In the genomic region with DNA sequence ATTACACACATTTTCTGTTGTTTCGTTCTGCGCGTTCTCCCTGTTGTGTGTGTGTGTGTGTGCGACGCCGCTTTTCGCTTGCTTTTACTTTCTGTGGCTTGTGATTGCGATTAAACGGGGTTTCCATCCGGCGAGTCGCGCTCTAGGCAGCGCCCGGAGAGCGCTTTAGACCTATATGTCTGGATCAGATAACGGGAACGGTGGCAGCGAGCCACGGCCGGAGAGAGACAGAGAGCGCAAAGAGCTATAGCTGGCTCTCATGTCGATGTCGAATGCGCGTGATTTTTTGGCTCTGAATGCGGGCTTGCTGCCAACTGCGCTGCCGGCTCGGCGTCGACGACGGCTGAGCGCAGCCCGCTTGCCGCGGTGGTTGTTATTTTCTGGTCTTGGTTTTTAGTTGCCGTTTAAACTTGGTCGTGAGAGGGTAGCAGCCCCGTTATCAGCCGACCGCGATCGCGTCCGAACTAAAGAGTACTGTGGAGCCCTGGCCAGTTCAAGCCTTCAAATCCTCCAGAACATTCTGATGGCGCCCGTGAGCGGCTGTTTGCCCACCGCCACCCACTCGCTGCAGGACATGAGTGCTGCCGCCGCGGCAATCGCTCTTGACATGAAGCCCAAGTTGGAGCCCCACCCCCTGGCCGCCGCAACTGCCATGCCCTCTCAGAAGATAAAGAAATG, we compare ENCODE assay signal across 6 fruit fly cellular contexts.
TF ChIP-seq lines count a peak whose summit lies in the region.

A gene (plus strand): TSS at position 394 of the 678 bp plus-strand sequence.

- peak; percentile 19 for TF ChIP-seq CTCF in whole organism, embryonic (GFP tag; optimal IDR thresholded peaks at IDR 0.05; lab: Kevin White, UChicago)

TF ChIP-seq in whole organism, 6 proteins besides CTCF, POLR2A, EP300 and RAD21:
- TF ChIP-seq Dll (optimal IDR thresholded peaks at IDR 0.05; lab: Kevin White, UChicago), result peak; percentile 86
- TF ChIP-seq usp (GFP tag; optimal IDR thresholded peaks at IDR 0.05; lab: Kevin White, UChicago), result no peak
TF ChIP-seq in whole organism: peak in this region for 1.

TF ChIP-seq in whole organism, adult, 20 proteins besides CTCF, POLR2A, EP300 and RAD21:
- TF ChIP-seq tj (GFP tag; optimal IDR thresholded peaks at IDR 0.05; lab: Kevin White, UChicago), result peak; percentile 82
- TF ChIP-seq kay (GFP tag; lab: Kevin White, UChicago; ENCODE audit: borderline replicate concordance), result peak; percentile 34
- peak; percentile 92 for TF ChIP-seq CG12768 (GFP tag; optimal IDR thresholded peaks at IDR 0.05; lab: Kevin White, UChicago)
- no peak for TF ChIP-seq CG33017 (tag; optimal IDR thresholded peaks at IDR 0.05; lab: Kevin White, UChicago)
- no peak for TF ChIP-seq toe (GFP tag; optimal IDR thresholded peaks at IDR 0.05; lab: Kevin White, UChicago)
- TF ChIP-seq Crg-1 (GFP tag; optimal IDR thresholded peaks at IDR 0.05; lab: Kevin White, UChicago), result no peak
- TF ChIP-seq pad (GFP tag; optimal IDR thresholded peaks at IDR 0.05; lab: Kevin White, UChicago), result peak; percentile 29
- peak; percentile 72 for TF ChIP-seq ovo (GFP tag; optimal IDR thresholded peaks at IDR 0.05; lab: Kevin White, UChicago)

TF ChIP-seq in whole organism, embryonic, 481 proteins besides CTCF, POLR2A, EP300 and RAD21 (continues in another document):
- TF ChIP-seq CG11723 (GFP tag; optimal IDR thresholded peaks at IDR 0.05; lab: Kevin White, UChicago) (peak; percentile 65), CG7271 (tag; optimal IDR thresholded peaks at IDR 0.05; lab: Kevin White, UChicago) (peak; percentile 3), bbx (GFP tag; IDR thresholded peaks at IDR 0.05; lab: Robert Waterston, UW; ENCODE audit: partially characterized antibody) (0 out of 2 replicates have a peak, but pooled peaks have one; percentile 16), repo (GFP tag; optimal IDR thresholded peaks at IDR 0.05; lab: Kevin White, UChicago) (no peak), Adf1 (GFP tag; IDR thresholded peaks at IDR 0.05; lab: Robert Waterston, UW) (peak; percentile 87), sug (tag; optimal IDR thresholded peaks at IDR 0.05; lab: Kevin White, UChicago) (peak; percentile 34), chm (GFP tag; IDR thresholded peaks at IDR 0.05; lab: Robert Waterston, UW) (peak; percentile 48; the same call in 1 of the 2 replicates), CG33557 (GFP tag; optimal IDR thresholded peaks at IDR 0.05; lab: Kevin White, UChicago) (peak; percentile 20), unc-4 (GFP tag; IDR thresholded peaks at IDR 0.05; lab: Robert Waterston, UW; ENCODE audit: partially characterized antibody) (no peak), Dll (GFP tag; IDR thresholded peaks at IDR 0.05; lab: Robert Waterston, UW; ENCODE audit: partially characterized antibody) (peak; percentile 29; the same call in 1 of the 4 replicates), CG6791 (GFP tag; IDR thresholded peaks at IDR 0.05; lab: Robert Waterston, UW; ENCODE audit: partially characterized antibody) (0 out of 3 replicates have a peak, but pooled peaks have one; percentile 21), lola (GFP tag; optimal IDR thresholded peaks at IDR 0.05; lab: Kevin White, UChicago) (no peak), ase (GFP tag; IDR thresholded peaks at IDR 0.05; lab: Robert Waterston, UW) (0 out of 3 replicates have a peak, but pooled peaks have one; percentile 29), inv (GFP tag; IDR thresholded peaks at IDR 0.05; lab: Robert Waterston, UW; ENCODE audit: partially characterized antibody) (no peak), CoRest (tag; optimal IDR thresholded peaks at IDR 0.05; lab: Kevin White, UChicago) (peak; percentile 22)

TF ChIP-seq in whole organism, prepupa, 60 proteins besides CTCF, POLR2A, EP300 and RAD21:
- TF ChIP-seq CG9139 (GFP tag; optimal IDR thresholded peaks at IDR 0.05; lab: Kevin White, UChicago) (peak; percentile 9), CG6854 (GFP tag; optimal IDR thresholded peaks at IDR 0.05; lab: Kevin White, UChicago) (peak; percentile 88), CG8119 (GFP tag; IDR thresholded peaks at IDR 0.05; lab: Robert Waterston, UW) (no peak), CG34406 (GFP tag; optimal IDR thresholded peaks at IDR 0.05; lab: Kevin White, UChicago) (no peak), svp (GFP tag; lab: Kevin White, UChicago) (peak; percentile 75), CG1621 (tag; optimal IDR thresholded peaks at IDR 0.05; lab: Kevin White, UChicago) (peak; percentile 38), Blimp-1 (GFP tag; optimal IDR thresholded peaks at IDR 0.05; lab: Kevin White, UChicago) (peak; percentile 65), Eip78C (GFP tag; lab: Kevin White, UChicago) (peak; percentile 8)

TF ChIP-seq in whole organism, pupa, 21 proteins besides CTCF, POLR2A, EP300 and RAD21:
- TF ChIP-seq fd96Ca (GFP tag; IDR thresholded peaks at IDR 0.05; lab: Robert Waterston, UW) (0 out of 3 replicates have a peak, but pooled peaks have one; percentile 27), Ets98B (GFP tag; IDR thresholded peaks at IDR 0.05; lab: Robert Waterston, UW) (peak; percentile 27; the same call in 1 of the 2 replicates), CG34367 (tag; optimal IDR thresholded peaks at IDR 0.05; lab: Kevin White, UChicago) (no peak), CG4496 (GFP tag; IDR thresholded peaks at IDR 0.05; lab: Robert Waterston, UW) (0 out of 3 replicates have a peak, but pooled peaks have one; percentile 7), CG14655 (GFP tag; optimal IDR thresholded peaks at IDR 0.05; lab: Kevin White, UChicago) (no peak), CG13204 (GFP tag; optimal IDR thresholded peaks at IDR 0.05; lab: Kevin White, UChicago) (peak; percentile 39), Pif1A (GFP tag; optimal IDR thresholded peaks at IDR 0.05; lab: Kevin White, UChicago) (no peak), CG12605 (GFP tag; IDR thresholded peaks at IDR 0.05; lab: Robert Waterston, UW) (no peak)

TF ChIP-seq in whole organism, wandering third instar larva, 38 proteins besides CTCF, POLR2A, EP300 and RAD21:
- TF ChIP-seq jim (GFP tag; optimal IDR thresholded peaks at IDR 0.05; lab: Kevin White, UChicago) (no peak), CG32264 (GFP tag; optimal IDR thresholded peaks at IDR 0.05; lab: Kevin White, UChicago) (no peak), psq (GFP tag; optimal IDR thresholded peaks at IDR 0.05; lab: Kevin White, UChicago) (no peak), brk (GFP tag; optimal IDR thresholded peaks at IDR 0.05; lab: Kevin White, UChicago) (no peak), dmrt93B (GFP tag; optimal IDR thresholded peaks at IDR 0.05; lab: Kevin White, UChicago) (no peak), Vsx2 (GFP tag; optimal IDR thresholded peaks at IDR 0.05; lab: Kevin White, UChicago; ENCODE audit: partially characterized antibody) (no peak), fru (GFP tag; optimal IDR thresholded peaks at IDR 0.05; lab: Kevin White, UChicago) (no peak), Hnf4 (GFP tag; optimal IDR thresholded peaks at IDR 0.05; lab: Kevin White, UChicago) (no peak), lola (GFP tag; optimal IDR thresholded peaks at IDR 0.05; lab: Kevin White, UChicago) (no peak), usp (GFP tag; optimal IDR thresholded peaks at IDR 0.05; lab: Kevin White, UChicago) (no peak), foxo (GFP tag; optimal IDR thresholded peaks at IDR 0.05; lab: Kevin White, UChicago) (no peak), Dif (GFP tag; optimal IDR thresholded peaks at IDR 0.05; lab: Kevin White, UChicago; ENCODE audit: partially characterized antibody) (peak; percentile 52), sv (GFP tag; optimal IDR thresholded peaks at IDR 0.05; lab: Kevin White, UChicago) (no peak), Hr78 (GFP tag; optimal IDR thresholded peaks at IDR 0.05; lab: Kevin White, UChicago) (no peak), Hr83 (GFP tag; optimal IDR thresholded peaks at IDR 0.05; lab: Kevin White, UChicago; ENCODE audit: poor library complexity, severe bottlenecking) (no peak), dl (GFP tag; optimal IDR thresholded peaks at IDR 0.05; lab: Kevin White, UChicago; ENCODE audit: insufficient read depth in 1 of 2, partially characterized antibody in 2 of 2) (peak; percentile 27 to 75), Rel (GFP tag; optimal IDR thresholded peaks at IDR 0.05; lab: Kevin White, UChicago) (no peak), Rel (tag; optimal IDR thresholded peaks at IDR 0.05; lab: Kevin White, UChicago) (peak; percentile 63), ey (GFP tag; optimal IDR thresholded peaks at IDR 0.05; lab: Kevin White, UChicago) (no peak), woc (GFP tag; optimal IDR thresholded peaks at IDR 0.05; lab: Kevin White, UChicago) (no peak), sage (GFP tag; optimal IDR thresholded peaks at IDR 0.05; lab: Kevin White, UChicago) (no peak), CrebA (GFP tag; optimal IDR thresholded peaks at IDR 0.05; lab: Kevin White, UChicago; ENCODE audit: borderline replicate concordance) (no peak), CG9705 (GFP tag; optimal IDR thresholded peaks at IDR 0.05; lab: Kevin White, UChicago) (no peak), OdsH (GFP tag; optimal IDR thresholded peaks at IDR 0.05; lab: Kevin White, UChicago) (no peak)
